Worm (Caenorhabditis elegans) whole organism, L1 larva: Measurements from ENCODE around the gene rde-4.

Experiments
- alr-1 ChIP-seq: fragments of 200-800 bp; sonication (Bioruptor generic); optimal IDR thresholded peaks from 2 replicates; lab custom pipeline; 2018; ENCODE audit warnings: borderline replicate concordance, mild to moderate bottlenecking, missing genetic modification characterization, missing compliant biosample characterization
- aly-2 ChIP-seq: fragments of 150-350 bp; optimal IDR thresholded peaks from 2 replicates; lab custom pipeline; 2014; ENCODE audit warnings: missing biosample characterization, missing genetic modification characterization
- ama-1 ChIP-seq: fragments of 150-350 bp; optimal IDR thresholded peaks from 2 replicates; lab custom pipeline; 2014
- fos-1 ChIP-seq: fragments of 150-350 bp; optimal IDR thresholded peaks from 2 replicates; lab custom pipeline; 2014; ENCODE audit warnings: missing biosample characterization, missing genetic modification characterization
- lin-39 ChIP-seq: fragments of 150-350 bp; optimal IDR thresholded peaks from 2 replicates; lab custom pipeline; 2014; ENCODE audit warnings: missing biosample characterization, missing genetic modification reagents, missing genetic modification characterization
- nhr-12 ChIP-seq: sonication (generic microtip); optimal IDR thresholded peaks from 2 replicates; lab custom pipeline; 2017; ENCODE audit warnings: missing biosample characterization, missing genetic modification characterization
- snpc-4 ChIP-seq: fragments of 150-350 bp; optimal IDR thresholded peaks from 2 replicates; lab custom pipeline; 2014; ENCODE audit warnings: missing biosample characterization, missing genetic modification characterization
- sptf-1 ChIP-seq: fragments of 150-350 bp; optimal IDR thresholded peaks from 2 replicates; lab custom pipeline; 2014; ENCODE audit warnings: missing biosample characterization, missing genetic modification characterization

DNA sequence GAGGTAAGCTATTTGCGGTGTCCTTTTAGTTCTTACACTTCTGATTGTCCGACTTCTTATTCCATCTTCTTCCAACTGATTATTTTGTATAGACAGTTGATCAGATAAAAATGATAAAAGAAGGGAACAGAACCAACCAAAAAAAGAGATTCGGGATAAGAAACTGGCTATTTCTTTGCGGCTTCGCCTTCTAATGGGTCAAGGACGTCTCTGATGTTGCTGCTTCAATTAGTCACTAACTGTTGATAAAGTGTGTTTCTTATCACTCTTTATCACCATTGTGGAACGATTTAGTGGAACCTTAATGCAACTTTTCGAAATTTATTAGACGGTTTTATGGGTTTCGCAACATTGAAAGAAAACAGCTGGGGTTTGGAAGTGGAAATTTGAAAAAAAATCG lies 48.2 kb downstream of the rde-4 start:
- TF ChIP-seq sptf-1 (tag; lab: Kevin White, UChicago) (no peak), alr-1 (tag; lab: Kevin White, UChicago) (no peak), ama-1 (no peak), aly-2 (tag; lab: Kevin White, UChicago) (no peak), lin-39 (no peak), nhr-12 (tag; lab: Kevin White, UChicago) (no peak), snpc-4 (tag; lab: Kevin White, UChicago) (no peak), fos-1 (tag; lab: Kevin White, UChicago) (no peak)
